Fruit fly (Drosophila melanogaster) whole organism, embryonic: ENCODE data around the gene Sas-6.

Experiments
- Bgb ChIP-seq: fragments of 200-800 bp; sonication (Bioruptor generic); IDR thresholded peaks from 2 replicates; pipeline ENCODE4 v1.3.6; 2022; ENCODE audit warnings: missing biosample characterization, missing genetic modification characterization; ENCODE audit not compliant: partially characterized antibody
- Bteb2 ChIP-seq: fragments of 200-800 bp; sonication (Bioruptor generic); optimal IDR thresholded peaks from 2 replicates; lab custom pipeline; 2016; ENCODE audit warnings: missing biosample characterization, missing genetic modification characterization
- C15 ChIP-seq: fragments of 200-800 bp; sonication (Bioruptor generic); IDR thresholded peaks from 3 replicates; pipeline ENCODE4 v1.3.6; 2022; ENCODE audit warnings: missing biosample characterization, missing genetic modification characterization
- CG10431 ChIP-seq: fragments of 200-800 bp; sonication (Bioruptor generic); optimal IDR thresholded peaks from 3 replicates; lab custom pipeline; 2018; ENCODE audit warnings: missing biosample characterization, mild to moderate bottlenecking, missing genetic modification characterization
- CG10959 ChIP-seq: fragments of 200-800 bp; sonication (Bioruptor generic); IDR thresholded peaks from 2 replicates; pipeline ENCODE4 v1.3.6; 2022; ENCODE audit warnings: missing biosample characterization, missing genetic modification characterization
- CG12071 ChIP-seq: fragments of 200-800 bp; sonication (Bioruptor generic); optimal IDR thresholded peaks from 3 replicates; lab custom pipeline; 2018; ENCODE audit warnings: missing biosample characterization, mild to moderate bottlenecking, missing genetic modification characterization
- CG12659 ChIP-seq: fragments of 200-800 bp; sonication (Bioruptor generic); optimal IDR thresholded peaks from 3 replicates; lab custom pipeline; 2017; ENCODE audit warnings: mild to moderate bottlenecking, missing biosample characterization, missing genetic modification reagents, missing genetic modification characterization
- CG12744 ChIP-seq: fragments of 200-800 bp; sonication (Bioruptor generic); optimal IDR thresholded peaks from 2 replicates; lab custom pipeline; 2016; ENCODE audit warnings: missing biosample characterization, missing genetic modification characterization
- CG15514 ChIP-seq: fragments of 200-800 bp; sonication (Bioruptor generic); optimal IDR thresholded peaks from 3 replicates; lab custom pipeline; 2017; ENCODE audit warnings: missing biosample characterization, missing genetic modification characterization, mild to moderate bottlenecking, moderate library complexity, missing genetic modification reagents
- CG16779 ChIP-seq: fragments of 200-800 bp; sonication (Bioruptor generic); IDR thresholded peaks from 2 replicates; pipeline ENCODE4 v1.3.6; 2022; ENCODE audit warnings: missing biosample characterization, missing genetic modification characterization
- CG17186 ChIP-seq: fragments of 200-800 bp; sonication (Bioruptor generic); optimal IDR thresholded peaks from 3 replicates; lab custom pipeline; 2017; ENCODE audit warnings: missing biosample characterization, missing genetic modification reagents, missing genetic modification characterization
- CG2202 ChIP-seq: fragments of 200-800 bp; sonication (Bioruptor generic); optimal IDR thresholded peaks from 2 replicates; lab custom pipeline; 2018; ENCODE audit warnings: missing biosample characterization, mild to moderate bottlenecking, missing genetic modification characterization
- CG30403 ChIP-seq: fragments of 200-800 bp; sonication (Bioruptor generic); optimal IDR thresholded peaks from 3 replicates; lab custom pipeline; 2016; ENCODE audit warnings: missing biosample characterization, missing genetic modification characterization
- CG31224 ChIP-seq: fragments of 200-800 bp; sonication (Bioruptor generic); IDR thresholded peaks from 2 replicates; pipeline ENCODE4 v1.3.6; 2022; ENCODE audit warnings: missing biosample characterization, missing genetic modification characterization
- CG31365 ChIP-seq: fragments of 200-800 bp; sonication (Bioruptor generic); optimal IDR thresholded peaks from 2 replicates; lab custom pipeline; 2018; ENCODE audit warnings: missing biosample characterization, mild to moderate bottlenecking, missing genetic modification characterization
- CG31388 ChIP-seq: fragments of 200-800 bp; sonication (Bioruptor generic); optimal IDR thresholded peaks from 2 replicates; lab custom pipeline; 2016; ENCODE audit warnings: missing biosample characterization, missing genetic modification characterization
- CG4360 ChIP-seq: fragments of 200-800 bp; sonication (Bioruptor generic); IDR thresholded peaks from 2 replicates; pipeline ENCODE4 v1.3.6; 2022; ENCODE audit warnings: missing biosample characterization, missing genetic modification characterization
- CG7271 ChIP-seq: fragments of 200-800 bp; sonication (Bioruptor generic); optimal IDR thresholded peaks from 2 replicates; lab custom pipeline; 2018; ENCODE audit warnings: missing biosample characterization, mild to moderate bottlenecking, missing genetic modification characterization, moderate library complexity
- CG7372 ChIP-seq: fragments of 200-800 bp; sonication (Bioruptor generic); IDR thresholded peaks from 2 replicates; pipeline ENCODE4 v1.3.6; 2022; ENCODE audit warnings: missing biosample characterization, missing genetic modification characterization
- CG7963 ChIP-seq: fragments of 200-800 bp; sonication (Bioruptor generic); IDR thresholded peaks from 3 replicates; pipeline ENCODE4 v1.3.6; 2022; ENCODE audit warnings: missing biosample characterization, missing genetic modification characterization; ENCODE audit not compliant: partially characterized antibody
- E2f2 ChIP-seq: fragments of 200-800 bp; sonication (Bioruptor generic); IDR thresholded peaks from 2 replicates; pipeline ENCODE4 v1.3.6; 2022; ENCODE audit warnings: missing biosample characterization, missing genetic modification characterization
- Elba2 ChIP-seq: fragments of 200-800 bp; sonication (Bioruptor generic); optimal IDR thresholded peaks from 3 replicates; lab custom pipeline; 2016; ENCODE audit warnings: missing biosample characterization, missing genetic modification characterization
- HHEX ChIP-seq: fragments of 200-800 bp; sonication (Bioruptor generic); optimal IDR thresholded peaks from 3 replicates; lab custom pipeline; 2017; ENCODE audit warnings: missing biosample characterization, mild to moderate bottlenecking, missing genetic modification characterization, missing genetic modification reagents
- Hey ChIP-seq: fragments of 200-800 bp; sonication (Bioruptor generic); optimal IDR thresholded peaks from 3 replicates; lab custom pipeline; 2018; ENCODE audit warnings: missing biosample characterization, mild to moderate bottlenecking, missing genetic modification characterization
- Hmx ChIP-seq: fragments of 200-800 bp; sonication (Bioruptor generic); optimal IDR thresholded peaks from 2 replicates; lab custom pipeline; 2016; ENCODE audit warnings: missing biosample characterization, missing genetic modification characterization
- Jarid2 ChIP-seq: fragments of 200-800 bp; sonication (Bioruptor generic); optimal IDR thresholded peaks from 3 replicates; lab custom pipeline; 2017; ENCODE audit warnings: mild to moderate bottlenecking, missing biosample characterization, missing genetic modification reagents, missing genetic modification characterization
- NFAT ChIP-seq: fragments of 200-800 bp; sonication (Bioruptor generic); IDR thresholded peaks from 2 replicates; pipeline ENCODE4 v1.3.6; 2022; ENCODE audit warnings: missing biosample characterization, missing genetic modification characterization
- Oli ChIP-seq: fragments of 200-800 bp; sonication (Bioruptor generic); optimal IDR thresholded peaks from 2 replicates; lab custom pipeline; 2018; ENCODE audit warnings: missing biosample characterization, mild to moderate bottlenecking, missing genetic modification characterization, moderate library complexity
- Opbp ChIP-seq: fragments of 200-800 bp; sonication (Bioruptor generic); IDR thresholded peaks from 3 replicates; pipeline ENCODE4 v1.3.6; 2022; ENCODE audit warnings: missing biosample characterization, missing genetic modification characterization; ENCODE audit not compliant: partially characterized antibody
- Poxn ChIP-seq: fragments of 200-800 bp; sonication (Bioruptor generic); IDR thresholded peaks from 2 replicates; pipeline ENCODE4 v1.3.6; 2022; ENCODE audit warnings: missing biosample characterization, missing genetic modification characterization
- Rx ChIP-seq: fragments of 200-800 bp; sonication (Bioruptor generic); IDR thresholded peaks from 2 replicates; pipeline ENCODE4 v1.3.6; 2022; ENCODE audit warnings: missing biosample characterization, missing genetic modification characterization
- Sox102F ChIP-seq: fragments of 200-800 bp; sonication (Bioruptor generic); optimal IDR thresholded peaks from 2 replicates; lab custom pipeline; 2018; ENCODE audit warnings: missing biosample characterization, mild to moderate bottlenecking, missing genetic modification characterization, moderate library complexity
- ac ChIP-seq: fragments of 200-800 bp; sonication (Bioruptor generic); optimal IDR thresholded peaks from 3 replicates; lab custom pipeline; 2017; ENCODE audit warnings: missing biosample characterization, mild to moderate bottlenecking, missing genetic modification characterization
- ash1 ChIP-seq: fragments of 200-800 bp; sonication (Bioruptor generic); optimal IDR thresholded peaks from 2 replicates; lab custom pipeline; 2018; ENCODE audit warnings: missing biosample characterization, mild to moderate bottlenecking, missing genetic modification characterization
- bowl ChIP-seq: fragments of 200-800 bp; sonication (Bioruptor generic); IDR thresholded peaks from 2 replicates; pipeline ENCODE4 v1.3.6; 2022; ENCODE audit warnings: missing biosample characterization, missing genetic modification characterization
- br ChIP-seq: fragments of >200 bp; optimal IDR thresholded peaks from 2 replicates; lab custom pipeline; 2017
- dmrt99B ChIP-seq: fragments of 200-800 bp; sonication (Bioruptor generic); optimal IDR thresholded peaks from 2 replicates; lab custom pipeline; 2018; ENCODE audit warnings: missing biosample characterization, mild to moderate bottlenecking, missing genetic modification characterization, moderate library complexity
- esg ChIP-seq: fragments of 200-800 bp; sonication (Bioruptor generic); conservative IDR thresholded peaks from 2 replicates; pipeline ENCODE4 v1.3.6; 2022; ENCODE audit warnings: missing biosample characterization, missing genetic modification characterization
- fu2 ChIP-seq: fragments of 200-800 bp; sonication (Bioruptor generic); optimal IDR thresholded peaks from 2 replicates; lab custom pipeline; 2016; ENCODE audit warnings: missing biosample characterization, missing genetic modification characterization
- gem ChIP-seq: fragments of 200-800 bp; sonication (Bioruptor generic); optimal IDR thresholded peaks from 2 replicates; lab custom pipeline; 2019; ENCODE audit warnings: missing biosample characterization, mild to moderate bottlenecking, missing genetic modification characterization, moderate library complexity
- grn ChIP-seq: fragments of 200-800 bp; sonication (Bioruptor generic); optimal IDR thresholded peaks from 3 replicates; lab custom pipeline; 2017; ENCODE audit warnings: missing biosample characterization, missing genetic modification characterization
- lmd ChIP-seq: fragments of 200-800 bp; sonication (Bioruptor generic); IDR thresholded peaks from 2 replicates; pipeline ENCODE4 v1.3.6; 2022; ENCODE audit warnings: missing biosample characterization, missing genetic modification characterization
- prd ChIP-seq, 3 experiments: fragments of >200 bp in 2 of 3; fragments of 200-800 bp in 1 of 3; sonication (Bioruptor generic) in 1 of 3; optimal IDR thresholded peaks in 2 of 3; IDR thresholded peaks in 1 of 3; 2 replicates in 2 of 3; 3 replicates in 1 of 3; pipeline versions ENCODE4 v1.3.6 to Lab custom; 2017 to 2022; ENCODE audit warnings: missing biosample characterization in 1 of 3, missing genetic modification characterization in 1 of 3
- sd ChIP-seq: fragments of 200-800 bp; sonication (Bioruptor generic); optimal IDR thresholded peaks from 3 replicates; lab custom pipeline; 2018; ENCODE audit warnings: missing biosample characterization, mild to moderate bottlenecking, missing genetic modification characterization, moderate library complexity
- sna ChIP-seq: fragments of 200-800 bp; sonication (Bioruptor generic); IDR thresholded peaks from 2 replicates; pipeline ENCODE4 v1.3.6; 2022; ENCODE audit warnings: missing biosample characterization, missing genetic modification characterization; ENCODE audit not compliant: partially characterized antibody
- stc ChIP-seq: fragments of 200-800 bp; sonication (Bioruptor generic); IDR thresholded peaks from 2 replicates; pipeline ENCODE4 v1.3.6; 2022; ENCODE audit warnings: missing biosample characterization, missing genetic modification characterization
- stwl ChIP-seq: fragments of 200-800 bp; sonication (Bioruptor generic); optimal IDR thresholded peaks from 3 replicates; lab custom pipeline; 2018; ENCODE audit warnings: missing biosample characterization, mild to moderate bottlenecking, missing genetic modification characterization, moderate library complexity
- sug ChIP-seq: fragments of 200-800 bp; optimal IDR thresholded peaks from 2 replicates; lab custom pipeline; 2019; ENCODE audit warnings: missing biosample characterization, mild to moderate bottlenecking, missing genetic modification characterization, moderate library complexity
- tin ChIP-seq: fragments of 200-800 bp; sonication (Bioruptor generic); optimal IDR thresholded peaks from 3 replicates; lab custom pipeline; 2016; ENCODE audit warnings: missing biosample characterization, missing genetic modification characterization
- ttk ChIP-seq: fragments of 200-800 bp; sonication (Bioruptor generic); IDR thresholded peaks from 2 replicates; pipeline ENCODE4 v2.1.2; 2022; ENCODE audit warnings: missing biosample characterization, missing genetic modification characterization
- z ChIP-seq: fragments of 200-800 bp; sonication (Bioruptor generic); IDR thresholded peaks from 3 replicates; pipeline ENCODE4 v1.3.6; 2022; ENCODE audit warnings: missing biosample characterization, missing genetic modification characterization

Sas-6 gene

DNA sequence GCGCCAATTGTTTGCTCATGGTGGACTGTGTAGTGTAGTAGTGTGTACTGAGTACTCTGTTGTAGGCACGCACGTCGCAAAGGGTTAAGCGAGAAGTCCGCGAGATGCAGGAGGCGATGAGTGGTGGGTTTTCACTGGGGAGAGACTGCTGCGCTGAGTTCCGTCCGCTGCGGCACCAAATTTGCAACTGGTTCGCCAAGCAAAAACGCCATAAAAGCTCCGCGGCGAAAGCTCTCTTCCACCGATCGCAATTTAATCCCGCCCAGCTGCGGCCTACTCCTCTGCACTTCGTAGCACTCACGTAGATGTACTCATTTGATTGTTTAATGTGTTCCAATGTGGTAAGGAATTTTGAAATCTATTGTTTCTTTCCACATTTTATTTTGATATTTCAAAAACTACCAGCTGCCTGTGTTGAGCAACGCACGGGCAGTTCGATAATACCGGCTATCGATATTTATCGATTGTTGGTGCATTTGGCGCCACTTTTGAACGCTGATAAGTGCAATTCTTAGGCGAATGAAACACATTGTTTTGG, 19.9 kb downstream of the Sas-6 start, which contains the start of gene CG7920 (continued):
- TF ChIP-seq Hmx = no peak
- TF ChIP-seq sna = peak; percentile 83
- TF ChIP-seq CG12071 = peak; percentile 24
- TF ChIP-seq fu2 (GFP tag; lab: Kevin White, UChicago) = no peak
- TF ChIP-seq ac (GFP tag; lab: Kevin White, UChicago) = no peak
- no peak for TF ChIP-seq stc (GFP tag; lab: Robert Waterston, UW)
- TF ChIP-seq prd (optimal IDR thresholded peaks at IDR 0.05; lab: Kevin White, UChicago) = no peak
- TF ChIP-seq prd (GFP tag; IDR thresholded peaks at IDR 0.05; lab: Robert Waterston, UW) = no peak
- peak; percentile 83 for TF ChIP-seq Jarid2 (GFP tag; lab: Kevin White, UChicago)
- peak; percentile 44 for TF ChIP-seq stwl (tag; lab: Kevin White, UChicago)
- no peak for TF ChIP-seq C15 (GFP tag; lab: Robert Waterston, UW)
- peak; percentile 99 for TF ChIP-seq E2f2
- no peak for TF ChIP-seq HHEX (GFP tag; lab: Kevin White, UChicago)
- TF ChIP-seq esg (GFP tag; lab: Robert Waterston, UW) = no peak
- TF ChIP-seq Opbp (GFP tag; lab: Robert Waterston, UW) = peak; percentile 75
- no peak for TF ChIP-seq Rx (GFP tag; lab: Robert Waterston, UW)
- TF ChIP-seq CG31388 = no peak
- TF ChIP-seq z (GFP tag; lab: Robert Waterston, UW) = 0 out of 3 replicates have a peak, but pooled peaks have one; percentile 53
- no peak for TF ChIP-seq CG10431 (GFP tag; lab: Kevin White, UChicago)
- peak; percentile 22 for TF ChIP-seq CG30403 (GFP tag; lab: Kevin White, UChicago)
- TF ChIP-seq Bgb (GFP tag; lab: Robert Waterston, UW) = peak; percentile 79
- TF ChIP-seq grn (GFP tag; lab: Kevin White, UChicago) = no peak
- TF ChIP-seq sug (tag; lab: Kevin White, UChicago) = no peak
- no peak for TF ChIP-seq Sox102F (GFP tag; lab: Kevin White, UChicago)
- TF ChIP-seq CG17186 = peak; percentile 43
- TF ChIP-seq NFAT (GFP tag; lab: Robert Waterston, UW) = peak; percentile 12; the same call in 1 of the 2 replicates
- TF ChIP-seq CG4360 = no peak
- TF ChIP-seq CG16779 = no peak
- TF ChIP-seq Bteb2 (GFP tag; lab: Kevin White, UChicago) = peak; percentile 29
- TF ChIP-seq gem = no peak
- no peak for TF ChIP-seq CG7372 (GFP tag; lab: Robert Waterston, UW)
- TF ChIP-seq CG12744 (GFP tag; lab: Kevin White, UChicago) = no peak
- TF ChIP-seq br (lab: Kevin White, UChicago) = no peak
- no peak for TF ChIP-seq ash1 (GFP tag; lab: Kevin White, UChicago)
- no peak for TF ChIP-seq CG31224 (GFP tag; lab: Robert Waterston, UW)
- TF ChIP-seq Hey (tag; lab: Kevin White, UChicago) = no peak
- no peak for TF ChIP-seq bowl
- TF ChIP-seq lmd = no peak
- TF ChIP-seq Poxn (GFP tag; lab: Robert Waterston, UW) = no peak
- no peak for TF ChIP-seq Elba2 (GFP tag; lab: Kevin White, UChicago)
- TF ChIP-seq dmrt99B (tag; lab: Kevin White, UChicago) = no peak
- TF ChIP-seq CG15514 (GFP tag; lab: Kevin White, UChicago) = peak; percentile 98
- no peak for TF ChIP-seq ttk
- TF ChIP-seq CG10959 (GFP tag; lab: Robert Waterston, UW) = no peak
- no peak for TF ChIP-seq CG7271
- no peak for TF ChIP-seq CG31365 (tag; lab: Kevin White, UChicago)
- TF ChIP-seq CG12659 (GFP tag; lab: Kevin White, UChicago) = peak; percentile 64
- TF ChIP-seq tin (GFP tag; lab: Kevin White, UChicago) = peak; percentile 9
- TF ChIP-seq Oli = no peak
- TF ChIP-seq CG2202 (tag; lab: Kevin White, UChicago) = no peak
- peak; percentile 22 for TF ChIP-seq sd (tag; lab: Kevin White, UChicago)
- TF ChIP-seq CG7963 = peak; percentile 30; the same call in 1 of the 3 replicates
